Fruit fly (Drosophila melanogaster) whole organism, prepupa: ENCODE data around the gene CG15414.
A peak's percentile ranks its signal among the peaks of the same experiment; 100 is the strongest.

Source experiments
- Blimp-1 ChIP-seq: fragments of 200-800 bp; sonication (Bioruptor generic); optimal IDR thresholded peaks from 3 replicates; lab custom pipeline; 2017; ENCODE audit warnings: missing biosample characterization, missing genetic modification characterization, mild to moderate bottlenecking, moderate library complexity, missing genetic modification reagents
- CG10631 ChIP-seq: fragments of 200-800 bp; sonication (Bioruptor generic); optimal IDR thresholded peaks from 2 replicates; lab custom pipeline; 2016; ENCODE audit warnings: missing biosample characterization, missing genetic modification characterization
- CG10669 ChIP-seq: fragments of 200-800 bp; sonication (Bioruptor generic); optimal IDR thresholded peaks from 3 replicates; lab custom pipeline; 2018; ENCODE audit warnings: missing biosample characterization, mild to moderate bottlenecking, missing genetic modification characterization, moderate library complexity
- CG11294 ChIP-seq: fragments of 200-800 bp; sonication (Bioruptor generic); IDR thresholded peaks from 2 replicates; pipeline ENCODE4 v1.3.6; 2022; ENCODE audit warnings: missing biosample characterization, missing genetic modification characterization
- CG11762 ChIP-seq: fragments of 200-800 bp; sonication (Bioruptor generic); optimal IDR thresholded peaks from 3 replicates; lab custom pipeline; 2016; ENCODE audit warnings: missing biosample characterization, missing genetic modification characterization; ENCODE audit not compliant: insufficient read depth
- CG15336 ChIP-seq: fragments of 200-800 bp; sonication (Bioruptor generic); IDR thresholded peaks from 2 replicates; pipeline ENCODE4 v1.3.6; 2022; ENCODE audit warnings: missing biosample characterization, missing genetic modification characterization
- CG16779 ChIP-seq: fragments of 200-800 bp; sonication (Bioruptor generic); optimal IDR thresholded peaks from 3 replicates; lab custom pipeline; 2017; ENCODE audit warnings: missing biosample characterization, mild to moderate bottlenecking, missing genetic modification characterization
- CG32006 ChIP-seq: fragments of 200-800 bp; sonication (Bioruptor generic); optimal IDR thresholded peaks from 3 replicates; lab custom pipeline; 2017; ENCODE audit warnings: missing biosample characterization, mild to moderate bottlenecking, missing genetic modification characterization
- CG3919 ChIP-seq: fragments of 200-800 bp; sonication (Bioruptor generic); optimal IDR thresholded peaks from 3 replicates; lab custom pipeline; 2016; ENCODE audit warnings: missing biosample characterization, missing genetic modification characterization
- CG4318 ChIP-seq: fragments of 200-800 bp; sonication (Bioruptor generic); optimal IDR thresholded peaks from 3 replicates; lab custom pipeline; 2017; ENCODE audit warnings: missing biosample characterization, mild to moderate bottlenecking, missing genetic modification characterization
- CG6163 ChIP-seq: fragments of 200-800 bp; sonication (Bioruptor generic); IDR thresholded peaks from 3 replicates; pipeline ENCODE4 v1.3.6; 2022; ENCODE audit warnings: missing biosample characterization, missing genetic modification characterization
- CG6276 ChIP-seq: fragments of 200-800 bp; sonication (Bioruptor generic); optimal IDR thresholded peaks from 2 replicates; lab custom pipeline; 2017; ENCODE audit warnings: missing biosample characterization, mild to moderate bottlenecking, missing genetic modification characterization
- CG6792 ChIP-seq: fragments of 200-800 bp; sonication (Bioruptor generic); optimal IDR thresholded peaks from 3 replicates; lab custom pipeline; 2016; ENCODE audit warnings: missing biosample characterization, missing genetic modification characterization
- CG6808 ChIP-seq: fragments of 200-800 bp; sonication (Bioruptor generic); optimal IDR thresholded peaks from 3 replicates; lab custom pipeline; 2017; ENCODE audit warnings: missing biosample characterization, missing genetic modification characterization, mild to moderate bottlenecking, moderate library complexity, missing genetic modification reagents
- CG7368 ChIP-seq: fragments of 200-800 bp; sonication (Bioruptor generic); optimal IDR thresholded peaks from 3 replicates; lab custom pipeline; 2016; ENCODE audit warnings: missing biosample characterization, missing genetic modification characterization
- CG8119 ChIP-seq: fragments of 200-800 bp; sonication (Bioruptor generic); IDR thresholded peaks from 3 replicates; pipeline ENCODE4 v1.3.6; 2022; ENCODE audit warnings: missing biosample characterization, missing genetic modification characterization
- CG8319 ChIP-seq: fragments of 200-800 bp; sonication (Bioruptor generic); optimal IDR thresholded peaks from 3 replicates; lab custom pipeline; 2016; ENCODE audit warnings: missing biosample characterization, missing genetic modification characterization
- CG8632 ChIP-seq: fragments of 200-800 bp; sonication (Bioruptor generic); optimal IDR thresholded peaks from 3 replicates; lab custom pipeline; 2016; ENCODE audit warnings: missing biosample characterization, missing genetic modification characterization
- Eip75B ChIP-seq: fragments of 200-800 bp; sonication (Bioruptor generic); optimal IDR thresholded peaks from 3 replicates; lab custom pipeline; 2016; ENCODE audit warnings: missing biosample characterization, missing genetic modification characterization
- Eip78C ChIP-seq: fragments of 200-800 bp; sonication (Bioruptor generic); peaks from one replicate; lab custom pipeline; 2016; ENCODE audit warnings: missing biosample characterization, missing genetic modification characterization
- Eip93F ChIP-seq: fragments of 200-800 bp; sonication (Bioruptor generic); optimal IDR thresholded peaks from 2 replicates; lab custom pipeline; 2016; ENCODE audit warnings: missing biosample characterization, mild to moderate bottlenecking, missing genetic modification characterization
- Ets21C ChIP-seq: fragments of 200-800 bp; sonication (Bioruptor generic); optimal IDR thresholded peaks from 3 replicates; lab custom pipeline; 2016; ENCODE audit warnings: missing biosample characterization, missing genetic modification characterization
- Hr39 ChIP-seq: fragments of 200-800 bp; sonication (Bioruptor generic); optimal IDR thresholded peaks from 2 replicates; lab custom pipeline; 2016; ENCODE audit warnings: missing biosample characterization, missing genetic modification characterization
- Lpt ChIP-seq: fragments of 200-800 bp; sonication (Bioruptor generic); optimal IDR thresholded peaks from 3 replicates; lab custom pipeline; 2016; ENCODE audit warnings: missing biosample characterization, missing genetic modification characterization
- Met ChIP-seq: fragments of 200-800 bp; sonication (Bioruptor generic); optimal IDR thresholded peaks from 3 replicates; lab custom pipeline; 2016; ENCODE audit warnings: missing biosample characterization, missing genetic modification characterization
- Smox ChIP-seq: fragments of 200-800 bp; sonication (Bioruptor generic); optimal IDR thresholded peaks from 3 replicates; lab custom pipeline; 2016; ENCODE audit warnings: missing biosample characterization, missing genetic modification characterization
- Sox102F ChIP-seq: fragments of 200-800 bp; sonication (Bioruptor generic); optimal IDR thresholded peaks from 2 replicates; lab custom pipeline; 2016; ENCODE audit warnings: missing biosample characterization, mild to moderate bottlenecking, missing genetic modification characterization
- Sox14 ChIP-seq: fragments of 200-800 bp; sonication (Bioruptor generic); optimal IDR thresholded peaks from 3 replicates; lab custom pipeline; 2016; ENCODE audit warnings: missing biosample characterization, missing genetic modification characterization
- achi ChIP-seq: fragments of 200-800 bp; sonication (Bioruptor generic); optimal IDR thresholded peaks from 3 replicates; lab custom pipeline; 2016; ENCODE audit warnings: missing biosample characterization, missing genetic modification characterization
- acj6 ChIP-seq: fragments of 200-800 bp; sonication (Bioruptor generic); optimal IDR thresholded peaks from 3 replicates; lab custom pipeline; 2016; ENCODE audit warnings: missing biosample characterization, missing genetic modification characterization
- dsx ChIP-seq: fragments of 200-800 bp; optimal IDR thresholded peaks from 3 replicates; lab custom pipeline; 2019; ENCODE audit warnings: missing biosample characterization, mild to moderate bottlenecking, missing genetic modification characterization, moderate library complexity; ENCODE audit not compliant: poor library complexity, severe bottlenecking
- eg ChIP-seq: fragments of 200-800 bp; sonication (Bioruptor generic); IDR thresholded peaks from 3 replicates; pipeline ENCODE4 v1.3.6; 2022; ENCODE audit warnings: missing biosample characterization, missing genetic modification characterization
- esn ChIP-seq: fragments of 200-800 bp; sonication (Bioruptor generic); optimal IDR thresholded peaks from 2 replicates; lab custom pipeline; 2016; ENCODE audit warnings: missing biosample characterization, mild to moderate bottlenecking, missing genetic modification characterization, moderate library complexity
- fkh ChIP-seq: fragments of 200-800 bp; sonication (Bioruptor generic); optimal IDR thresholded peaks from 3 replicates; lab custom pipeline; 2017; ENCODE audit warnings: missing biosample characterization, mild to moderate bottlenecking, missing genetic modification characterization, moderate library complexity
- net ChIP-seq: fragments of 200-800 bp; sonication (Bioruptor generic); optimal IDR thresholded peaks from 3 replicates; lab custom pipeline; 2016; ENCODE audit warnings: missing biosample characterization, missing genetic modification characterization
- pdm3 ChIP-seq: fragments of 200-800 bp; sonication (Bioruptor generic); optimal IDR thresholded peaks from 3 replicates; lab custom pipeline; 2016; ENCODE audit warnings: missing biosample characterization, missing genetic modification characterization
- salr ChIP-seq, 2 experiments: fragments of 200-800 bp; sonication (Bioruptor generic); optimal IDR thresholded peaks; 3 replicates each; lab custom pipeline; 2016 to 2018; ENCODE audit warnings: missing biosample characterization in 2 of 2, missing genetic modification characterization in 2 of 2, mild to moderate bottlenecking in 1 of 2
- spab ChIP-seq: fragments of 200-800 bp; sonication (Bioruptor generic); optimal IDR thresholded peaks from 2 replicates; lab custom pipeline; 2017; ENCODE audit warnings: missing biosample characterization, mild to moderate bottlenecking, missing genetic modification characterization, missing genetic modification reagents
- ss ChIP-seq, 2 experiments: fragments of 200-800 bp; sonication (Bioruptor generic); optimal IDR thresholded peaks; 2 replicates in 1 of 2; 3 replicates in 1 of 2; lab custom pipeline; 2017 to 2018; ENCODE audit warnings: mild to moderate bottlenecking in 2 of 2, missing biosample characterization in 2 of 2, missing genetic modification characterization in 2 of 2, moderate library complexity in 1 of 2
- topi ChIP-seq: fragments of 200-800 bp; sonication (Bioruptor generic); optimal IDR thresholded peaks from 3 replicates; lab custom pipeline; 2016; ENCODE audit warnings: missing biosample characterization, missing genetic modification characterization
- vri ChIP-seq: fragments of 200-800 bp; sonication (Bioruptor generic); optimal IDR thresholded peaks from 3 replicates; lab custom pipeline; 2016; ENCODE audit warnings: missing biosample characterization, mild to moderate bottlenecking, missing genetic modification characterization

Gene CG15414

DNA sequence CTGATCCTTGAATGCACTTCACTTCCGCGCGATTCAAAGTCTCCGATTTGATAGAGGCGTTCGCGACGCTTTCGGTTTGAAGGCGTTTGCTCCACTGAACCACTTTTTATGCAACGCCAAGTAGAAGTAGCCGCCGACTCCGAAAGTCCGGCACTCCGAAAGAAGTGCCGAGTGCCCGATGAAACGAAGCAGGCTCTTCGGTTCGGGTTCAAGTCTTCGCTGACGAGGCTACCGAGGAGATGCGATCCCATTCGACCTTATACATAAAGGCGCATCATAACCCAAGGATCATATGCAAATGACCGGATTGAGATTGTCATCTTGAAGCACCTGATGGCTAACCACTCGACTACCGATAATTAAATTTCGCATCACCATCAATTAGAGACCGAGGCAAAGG lies at the start of gene CG15414:
Gene CG15414, minus strand, starts transcription at position 101 of the 400 bp plus-strand sequence.
- TF ChIP-seq eg (peak; percentile 42; the same call in 1 of the 3 replicates), topi (GFP tag; lab: Kevin White, UChicago) (no peak)

DNA sequence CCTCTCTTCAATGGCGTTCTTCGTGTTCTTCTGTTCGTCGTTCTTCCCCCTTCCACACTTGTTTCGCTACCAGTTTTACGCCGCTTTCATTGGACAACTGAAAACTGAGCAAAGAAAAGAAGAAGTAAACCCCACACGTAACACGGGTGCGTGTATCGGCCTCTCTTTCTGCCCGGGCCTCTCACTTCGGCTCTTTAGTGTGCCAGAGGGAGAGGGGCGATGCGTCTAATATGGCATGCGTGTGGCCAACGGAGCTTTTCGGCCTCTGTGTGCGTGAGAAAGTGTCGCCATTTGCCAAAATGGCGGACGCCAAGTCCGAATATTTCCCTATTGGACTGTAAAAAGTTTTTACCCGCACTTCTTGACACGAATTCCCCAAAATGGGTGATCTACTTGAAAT lies 49.1 kb upstream of the CG15414 start:
- TF ChIP-seq CG6163 (GFP tag; lab: Robert Waterston, UW) (0 out of 3 replicates have a peak, but pooled peaks have one; percentile 17), fkh (GFP tag; lab: Kevin White, UChicago) (peak; percentile 17), CG11294 (GFP tag; lab: Robert Waterston, UW) (no peak), achi (no peak)

DNA sequence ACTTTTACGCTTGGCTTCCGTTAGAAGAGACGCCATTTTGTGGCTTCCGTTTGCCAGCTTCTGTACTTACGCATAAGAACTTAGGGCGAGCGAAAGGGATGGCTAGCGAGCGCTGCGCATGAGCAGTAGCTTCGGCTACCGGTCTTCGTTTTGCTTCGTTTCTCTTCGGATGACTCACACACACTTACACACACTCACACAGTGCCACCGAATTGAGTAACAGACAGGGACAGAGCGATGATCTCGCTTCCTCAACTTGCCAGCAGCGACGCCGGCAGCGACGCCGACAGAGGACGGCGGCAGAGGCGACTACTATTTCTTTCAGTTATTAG lies 48.5 kb upstream of the CG15414 start:
- TF ChIP-seq eg (0 out of 3 replicates have a peak, but pooled peaks have one; percentile 14), Eip78C (GFP tag; lab: Kevin White, UChicago) (no peak), CG15336 (GFP tag; lab: Robert Waterston, UW) (no peak), pdm3 (no peak), vri (no peak), CG32006 (no peak), Smox (GFP tag; lab: Kevin White, UChicago) (no peak), Blimp-1 (GFP tag; lab: Kevin White, UChicago) (no peak), CG10669 (GFP tag; lab: Kevin White, UChicago) (no peak), esn (GFP tag; lab: Kevin White, UChicago) (no peak), CG10631 (no peak), CG6808 (no peak), fkh (GFP tag; lab: Kevin White, UChicago) (peak; percentile 0), ss (GFP tag; optimal IDR thresholded peaks at IDR 0.05; lab: Kevin White, UChicago) (no peak), CG8319 (no peak), CG16779 (tag; lab: Kevin White, UChicago) (no peak), dsx (GFP tag; lab: Kevin White, UChicago) (peak; percentile 4)

DNA sequence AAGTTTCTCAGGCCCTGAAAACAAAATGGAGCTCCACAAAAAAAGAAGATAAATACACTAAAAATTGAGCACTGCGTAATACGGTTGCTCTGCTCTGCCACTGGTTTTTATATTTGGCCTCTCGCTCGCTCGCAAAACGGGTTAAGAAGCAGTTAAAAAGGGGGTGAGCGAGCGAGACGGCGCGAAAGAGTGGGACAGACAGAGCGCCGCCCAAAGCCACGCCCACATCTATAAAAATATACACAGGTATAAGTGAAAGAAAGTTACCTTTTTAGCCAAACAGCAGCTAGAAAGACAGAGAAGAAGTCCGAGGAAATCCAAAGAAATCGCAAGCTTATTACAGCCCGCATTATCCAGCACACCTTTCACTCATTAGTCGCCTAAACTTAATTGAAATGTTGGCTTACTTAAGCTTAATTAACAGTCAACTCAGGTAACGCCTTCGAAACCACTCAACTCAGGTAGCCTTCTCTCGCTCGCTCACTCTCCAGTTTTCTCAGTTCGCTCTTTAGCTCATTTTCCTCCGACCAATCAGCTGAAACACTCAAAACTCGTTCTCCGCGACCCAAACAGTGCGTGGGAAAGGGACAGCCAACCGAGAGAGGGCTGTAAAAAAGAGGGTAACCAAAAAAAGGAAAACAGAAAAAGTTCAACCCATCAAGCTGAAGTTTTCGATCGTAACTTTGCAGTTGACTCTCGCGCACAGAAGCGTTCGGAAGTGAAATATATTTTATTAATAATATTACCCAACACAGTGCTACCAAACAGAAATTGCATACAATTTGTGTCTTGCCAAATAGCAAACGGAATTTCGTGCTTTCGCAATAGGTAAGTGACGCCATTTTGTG lies 47.9 kb upstream of the CG15414 start, which contains the start of gene drm:
Gene drm, plus strand, starts transcription at position 684 of the 848 bp plus-strand sequence.
- TF ChIP-seq CG6792 (no peak), eg (peak; percentile 55; the same call in 2 of the 3 replicates), CG6163 (GFP tag; lab: Robert Waterston, UW) (peak; percentile 21; the same call in 1 of the 3 replicates), Hr39 (no peak), CG4318 (GFP tag; lab: Kevin White, UChicago) (no peak), Met (GFP tag; lab: Kevin White, UChicago) (no peak), fkh (GFP tag; lab: Kevin White, UChicago) (peak; percentile 65), Eip78C (GFP tag; lab: Kevin White, UChicago) (peak; percentile 27), salr (GFP tag; optimal IDR thresholded peaks at IDR 0.05; lab: Kevin White, UChicago) (no peak), spab (GFP tag; lab: Kevin White, UChicago) (no peak)

DNA sequence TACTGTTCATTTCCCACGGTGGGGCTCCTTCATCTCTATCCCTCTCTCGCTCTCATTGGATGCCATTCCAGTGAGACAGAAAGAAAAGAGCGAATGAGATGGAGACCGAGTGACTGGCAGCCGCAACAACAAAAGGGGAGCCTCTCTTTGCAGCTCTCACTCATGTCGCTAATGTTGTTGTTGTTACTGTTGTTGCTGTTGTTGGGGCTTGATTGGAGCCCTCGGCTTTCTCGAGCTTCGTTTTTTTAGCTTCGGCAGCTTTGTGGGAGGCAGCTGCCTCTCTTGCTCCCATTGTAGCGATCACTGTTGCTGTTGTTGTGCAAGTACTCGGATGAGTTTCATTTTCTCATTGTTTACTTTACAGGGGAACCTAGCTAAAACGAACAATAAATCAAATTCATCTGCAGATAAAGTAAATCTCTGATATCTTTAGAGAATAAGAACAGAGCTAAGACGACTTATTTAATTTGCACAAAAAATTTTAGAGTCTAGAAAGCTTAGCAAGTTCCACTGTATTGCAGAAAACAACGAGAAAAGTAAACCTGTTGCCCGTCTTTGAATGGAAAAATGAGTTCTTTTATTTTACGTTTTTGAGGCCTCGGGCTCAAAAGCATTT lies 43.5 kb upstream of the CG15414 start:
- TF ChIP-seq esn (GFP tag; lab: Kevin White, UChicago) (peak; percentile 93), Sox14 (peak; percentile 95), CG3919 (peak; percentile 94), Hr39 (peak; percentile 95), Lpt (GFP tag; lab: Kevin White, UChicago) (peak; percentile 71), Ets21C (GFP tag; lab: Kevin White, UChicago) (peak; percentile 90), CG10669 (GFP tag; lab: Kevin White, UChicago) (peak; percentile 90), Eip93F (GFP tag; lab: Kevin White, UChicago) (peak; percentile 44), CG11762 (GFP tag; lab: Kevin White, UChicago) (peak; percentile 82), CG8632 (GFP tag; lab: Kevin White, UChicago) (peak; percentile 89), CG15336 (GFP tag; lab: Robert Waterston, UW) (peak; percentile 84), fkh (GFP tag; lab: Kevin White, UChicago) (peak; percentile 32), net (GFP tag; lab: Kevin White, UChicago) (peak; percentile 86), CG8119 (GFP tag; lab: Robert Waterston, UW) (peak; percentile 89), CG6276 (peak; percentile 74), Sox102F (GFP tag; lab: Kevin White, UChicago) (peak; percentile 91), Eip75B (GFP tag; lab: Kevin White, UChicago) (peak; percentile 92), CG16779 (tag; lab: Kevin White, UChicago) (peak; percentile 59), acj6 (GFP tag; lab: Kevin White, UChicago) (peak; percentile 94), CG7368 (GFP tag; lab: Kevin White, UChicago) (peak; percentile 90)
